Worm (Caenorhabditis elegans): ENCODE data around the gene T24C12.4.

T24C12.4 gene

ce11 chrX:2220850-2221249 is 16.0 kb upstream of the T24C12.4 start, which contains the start of gene hex-1:
TSS of gene hex-1 (plus strand) at chrX:2221150.
- TF ChIP-seq elt-1 (tag; optimal IDR thresholded peaks at IDR 0.05; ENCODE audit: borderline replicate concordance, insufficient read depth) (no peak), lin-13 (tag; optimal IDR thresholded peaks at IDR 0.05) (no peak)

- TF ChIP-seq mep-1 (tag; optimal IDR thresholded peaks at IDR 0.05) (no peak), mab-5 (tag; optimal IDR thresholded peaks at IDR 0.05) (no peak), lsy-2 (tag; optimal IDR thresholded peaks at IDR 0.05) (no peak), ham-2 (GFP tag; optimal IDR thresholded peaks at IDR 0.05) (no peak), elt-3 (tag; optimal IDR thresholded peaks at IDR 0.05) (no peak), tbx-8 (GFP tag; optimal IDR thresholded peaks at IDR 0.05) (no peak), blmp-1 (tag; optimal IDR thresholded peaks at IDR 0.05) (no peak)
These were observed 14.6 kb upstream of the T24C12.4 start for ce11 chrX:2219453-2219852.

- TF ChIP-seq mab-5 (tag; optimal IDR thresholded peaks at IDR 0.05), result no peak
- no peak for TF ChIP-seq nhr-28 (tag; optimal IDR thresholded peaks at IDR 0.05)
- no peak for TF ChIP-seq ceh-83 (GFP tag; optimal IDR thresholded peaks at IDR 0.05)
- TF ChIP-seq elt-3 (tag; optimal IDR thresholded peaks at IDR 0.05), result no peak
- TF ChIP-seq sptf-1 (tag; optimal IDR thresholded peaks at IDR 0.05), result no peak
- no peak for TF ChIP-seq flh-1 (GFP tag; optimal IDR thresholded peaks at IDR 0.05)
- TF ChIP-seq ceh-39 (tag; optimal IDR thresholded peaks at IDR 0.05), result no peak
- peak; percentile 52 for TF ChIP-seq blmp-1 (tag; optimal IDR thresholded peaks at IDR 0.05)
- TF ChIP-seq lin-32 (GFP tag; optimal IDR thresholded peaks at IDR 0.05), result peak; percentile 45
- TF ChIP-seq pha-4 (tag; optimal IDR thresholded peaks at IDR 0.05), result no peak
These were observed 14.1 kb upstream of the T24C12.4 start for ce11 chrX:2219006-2219405.

- TF ChIP-seq elt-1 (tag; optimal IDR thresholded peaks at IDR 0.05; ENCODE audit: borderline replicate concordance, insufficient read depth) (no peak), ceh-83 (GFP tag; optimal IDR thresholded peaks at IDR 0.05) (no peak), bed-3 (GFP tag; optimal IDR thresholded peaks at IDR 0.05) (no peak), ces-1 (GFP tag; optimal IDR thresholded peaks at IDR 0.05) (no peak), blmp-1 (tag; optimal IDR thresholded peaks at IDR 0.05) (no peak), ceh-39 (tag; optimal IDR thresholded peaks at IDR 0.05) (no peak), sem-2 (GFP tag; optimal IDR thresholded peaks at IDR 0.05) (no peak), unc-62 (GFP tag; optimal IDR thresholded peaks at IDR 0.05) (no peak), nhr-2 (tag; optimal IDR thresholded peaks at IDR 0.05) (no peak), elt-3 (tag; optimal IDR thresholded peaks at IDR 0.05) (no peak), drap-1 (GFP tag; optimal IDR thresholded peaks at IDR 0.05) (no peak), mls-2 (tag; optimal IDR thresholded peaks at IDR 0.05) (peak; percentile 48), hlh-1 (tag; optimal IDR thresholded peaks at IDR 0.05) (no peak), nhr-237 (tag; optimal IDR thresholded peaks at IDR 0.05) (no peak), sptf-1 (tag; optimal IDR thresholded peaks at IDR 0.05) (peak; percentile 67), nhr-28 (tag; optimal IDR thresholded peaks at IDR 0.05) (no peak), mab-5 (tag; optimal IDR thresholded peaks at IDR 0.05) (no peak), mep-1 (tag; optimal IDR thresholded peaks at IDR 0.05) (no peak), lsy-2 (tag; optimal IDR thresholded peaks at IDR 0.05) (no peak), M03D4.4 (tag; optimal IDR thresholded peaks at IDR 0.05) (peak; percentile 3), snpc-4 (tag; optimal IDR thresholded peaks at IDR 0.05) (no peak), unc-120 (tag; optimal IDR thresholded peaks at IDR 0.05; ENCODE audit: poor library complexity, severe bottlenecking) (no peak), pha-4 (tag; optimal IDR thresholded peaks at IDR 0.05) (no peak), cnd-1 (tag; optimal IDR thresholded peaks at IDR 0.05) (no peak), ceh-43 (GFP tag; optimal IDR thresholded peaks at IDR 0.05) (no peak), ham-2 (GFP tag; optimal IDR thresholded peaks at IDR 0.05) (peak; percentile 84), nhr-12 (tag; optimal IDR thresholded peaks at IDR 0.05) (no peak), ztf-11 (tag; optimal IDR thresholded peaks at IDR 0.05) (no peak), nhr-76 (tag; optimal IDR thresholded peaks at IDR 0.05) (no peak), unc-39 (tag; optimal IDR thresholded peaks at IDR 0.05) (no peak), zip-8 (tag; optimal IDR thresholded peaks at IDR 0.05) (no peak), flh-1 (GFP tag; optimal IDR thresholded peaks at IDR 0.05) (no peak), lin-13 (tag; optimal IDR thresholded peaks at IDR 0.05) (no peak)
These were observed 11.8 kb upstream of the T24C12.4 start for ce11 chrX:2216662-2217061.

Data from whole organism, mixed stage, embryonic.